Fruit fly (Drosophila melanogaster): ENCODE results near the gene CG12123.

DNA sequence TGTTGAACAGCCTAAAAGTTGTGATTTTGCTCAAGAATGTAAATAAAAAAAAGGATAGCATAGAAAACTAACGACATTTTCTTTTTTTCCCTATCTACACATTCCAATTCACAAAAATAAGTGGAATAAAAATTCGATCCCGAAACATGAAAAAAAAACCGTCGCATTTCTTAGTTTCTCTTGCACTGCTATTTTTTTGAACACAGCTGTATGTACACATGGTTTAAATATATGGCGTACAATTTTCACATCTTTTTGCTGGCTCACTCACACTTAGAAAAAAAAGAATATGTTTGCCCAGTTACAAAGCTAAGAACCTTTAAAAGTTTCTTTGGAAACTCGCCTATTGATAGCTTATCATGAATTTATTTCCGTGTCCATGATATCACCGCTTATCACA lies 18.1 kb upstream of the CG12123 start:
- TF ChIP-seq Dll (optimal IDR thresholded peaks at IDR 0.05) (no peak), pan (optimal IDR thresholded peaks at IDR 0.05) (no peak), usp (GFP tag; optimal IDR thresholded peaks at IDR 0.05) (no peak), psq (optimal IDR thresholded peaks at IDR 0.05) (no peak), EcR (GFP tag; optimal IDR thresholded peaks at IDR 0.05) (no peak), CG8478 (optimal IDR thresholded peaks at IDR 0.05) (no peak)
